Worm (Caenorhabditis elegans): ENCODE results near the gene F37B4.15.

- TF ChIP-seq Y75B8A.6 (GFP tag; IDR thresholded peaks at IDR 0.05) (no peak), aly-2 (tag; optimal IDR thresholded peaks at IDR 0.05) (no peak), ztf-11 (tag; optimal IDR thresholded peaks at IDR 0.05) (no peak), ceh-28 (tag; optimal IDR thresholded peaks at IDR 0.05) (no peak)
Observed at ce11 chrV:2849071-2849470, 43.0 kb upstream of the F37B4.15 start, which contains the start of gene ugt-53.
